Worm (Caenorhabditis elegans) whole organism, young adult: ENCODE measurements around the gene Y59E9AL.36.
A peak's percentile ranks its signal among the peaks of the same experiment; 100 is the strongest.

Experiments
- B0035.1 ChIP-seq: sonication (generic microtip); optimal IDR thresholded peaks from 2 replicates; lab custom pipeline; 2016; ENCODE audit warnings: missing genetic modification characterization, mild to moderate bottlenecking, missing compliant biosample characterization, missing genotype, missing genetic modification reagents
- F57A8.1 ChIP-seq: fragments of 200-800 bp; sonication (Bioruptor generic); optimal IDR thresholded peaks from 2 replicates; lab custom pipeline; 2018; ENCODE audit warnings: mild to moderate bottlenecking, missing genetic modification characterization, moderate library complexity, missing compliant biosample characterization
- Y53F4B.3 ChIP-seq: fragments of 200-800 bp; sonication (Bioruptor generic); IDR thresholded peaks from 2 replicates; pipeline ENCODE4 v1.3.6; 2022; ENCODE audit warnings: missing genetic modification reagents, missing genetic modification characterization, missing compliant biosample characterization
- ama-1 ChIP-seq, 3 experiments: fragments of 150-350 bp in 1 of 3; sonication (generic microtip) in 2 of 3; optimal IDR thresholded peaks; 2 replicates each; lab custom pipeline; 2014 to 2018; ENCODE audit warnings: missing biosample characterization in 2 of 3, missing genetic modification characterization in 2 of 3, missing genetic modification reagents in 2 of 3
- cebp-1 ChIP-seq, 2 experiments: fragments of 200-800 bp in 1 of 2; sonication (Bioruptor generic) in 1 of 2; sonication (generic microtip) in 1 of 2; IDR thresholded peaks in 1 of 2; optimal IDR thresholded peaks in 1 of 2; 2 replicates each; pipeline versions ENCODE4 v1.3.6 to Lab custom; 2017 to 2022; ENCODE audit warnings: missing compliant biosample characterization in 2 of 2, missing genetic modification characterization in 2 of 2, mild to moderate bottlenecking in 1 of 2, missing genetic modification reagents in 1 of 2, moderate library complexity in 1 of 2
- dpl-1 ChIP-seq: fragments of 150-350 bp; optimal IDR thresholded peaks from 2 replicates; lab custom pipeline; 2014; ENCODE audit warnings: missing biosample characterization, missing genetic modification reagents, missing genetic modification characterization
- egl-18 ChIP-seq: fragments of 200-800 bp; sonication (Bioruptor generic); IDR thresholded peaks from 2 replicates; pipeline ENCODE4 v1.3.6; 2022; ENCODE audit warnings: missing genetic modification reagents, missing genetic modification characterization, missing compliant biosample characterization
- egl-44 ChIP-seq: fragments of 200-800 bp; sonication (Bioruptor generic); IDR thresholded peaks from 2 replicates; pipeline ENCODE4 v1.3.6; 2022; ENCODE audit warnings: missing genetic modification reagents, missing genetic modification characterization, missing compliant biosample characterization
- hmg-20 ChIP-seq: fragments of 200-800 bp; sonication (Bioruptor generic); IDR thresholded peaks from 2 replicates; pipeline ENCODE4 v1.3.6; 2022; ENCODE audit warnings: missing genetic modification reagents, missing genetic modification characterization, missing compliant biosample characterization
- lag-1 ChIP-seq: fragments of 200-800 bp; sonication (Bioruptor generic); IDR thresholded peaks from 2 replicates; pipeline ENCODE4 v1.3.6; 2022; ENCODE audit warnings: missing genetic modification reagents, missing genetic modification characterization, missing compliant biosample characterization
- madf-10 ChIP-seq: sonication (generic microtip); optimal IDR thresholded peaks from 2 replicates; lab custom pipeline; 2016; ENCODE audit warnings: mild to moderate bottlenecking, missing genetic modification characterization, missing compliant biosample characterization
- mcd-1 ChIP-seq: fragments of 200-800 bp; sonication (Bioruptor generic); IDR thresholded peaks from 2 replicates; pipeline ENCODE4 v1.3.6; 2022; ENCODE audit warnings: missing genetic modification reagents, missing genetic modification characterization, missing compliant biosample characterization
- nhr-179 ChIP-seq: sonication (generic microtip); optimal IDR thresholded peaks from 2 replicates; lab custom pipeline; 2016; ENCODE audit warnings: mild to moderate bottlenecking, missing genetic modification characterization, missing compliant biosample characterization
- snpc-4 ChIP-seq, 5 experiments: fragments of 150-350 bp in 1 of 5; sonication (generic microtip) in 4 of 5; optimal IDR thresholded peaks; 2 replicates each; lab custom pipeline; 2014 to 2018; ENCODE audit warnings: missing genetic modification characterization in 5 of 5, missing biosample characterization in 3 of 5, antibody characterized with exemption in 2 of 5, mild to moderate bottlenecking in 2 of 5, missing compliant biosample characterization in 2 of 5, missing genotype in 2 of 5, moderate library complexity in 2 of 5, missing genetic modification reagents in 1 of 5

- TF ChIP-seq snpc-4 (GFP tag; optimal IDR thresholded peaks at IDR 0.05; lab: Kevin White, UChicago): peak; percentile 88
- peak; percentile 82 to 95 (median 94) for TF ChIP-seq snpc-4 (tag; optimal IDR thresholded peaks at IDR 0.05; lab: Kevin White, UChicago)
- 0 out of 2 replicates have a peak, but pooled peaks have one; percentile 64 for TF ChIP-seq egl-18 (GFP tag; lab: Robert Waterston, UW)
- peak; percentile 94 for TF ChIP-seq mcd-1 (GFP tag; lab: Robert Waterston, UW)
- TF ChIP-seq egl-44 (GFP tag; lab: Robert Waterston, UW): no peak
- TF ChIP-seq Y53F4B.3 (GFP tag; lab: Robert Waterston, UW): no peak; the same call in 1 of the 2 replicates
- TF ChIP-seq lag-1 (GFP tag; lab: Robert Waterston, UW): no peak
- TF ChIP-seq dpl-1 (GFP tag; lab: Kevin White, UChicago): peak; percentile 92
- no peak for TF ChIP-seq F57A8.1 (GFP tag; lab: Kevin White, UChicago)
- no peak for TF ChIP-seq nhr-179 (tag; lab: Kevin White, UChicago)
- no peak for TF ChIP-seq B0035.1 (tag; lab: Kevin White, UChicago)
- TF ChIP-seq hmg-20 (GFP tag; lab: Robert Waterston, UW): peak; percentile 86
- peak; percentile 47; the same call in 1 of the 2 replicates for TF ChIP-seq cebp-1 (GFP tag; IDR thresholded peaks at IDR 0.05; lab: Robert Waterston, UW)
- peak; percentile 84 for TF ChIP-seq cebp-1 (tag; optimal IDR thresholded peaks at IDR 0.05; lab: Kevin White, UChicago)
- TF ChIP-seq madf-10 (tag; lab: Kevin White, UChicago): peak; percentile 51
- no peak for TF ChIP-seq ama-1 (optimal IDR thresholded peaks at IDR 0.05; lab: Kevin White, UChicago)
- TF ChIP-seq ama-1 (GFP tag; optimal IDR thresholded peaks at IDR 0.05; lab: Kevin White, UChicago): no peak
Measured at ce11 chrIV:5183755-5184166, 25.5 kb downstream of the Y59E9AL.36 start, which contains the start of gene W03F8.4.
